Worm (Caenorhabditis elegans): ENCODE results near the gene wdr-31.
A peak's percentile ranks its signal among the peaks of the same experiment; 100 is the strongest.

wdr-31 gene

ce11 chrII:2700229-2700628 is 34.9 kb downstream of the wdr-31 start, which contains the start of gene sri-61:
Gene sri-61 (minus strand): TSS chrII:2700329.
- TF ChIP-seq ama-1 (optimal IDR thresholded peaks at IDR 0.05) = no peak
- no peak for TF ChIP-seq egl-27 (tag; optimal IDR thresholded peaks at IDR 0.05)
- TF ChIP-seq sma-3 (GFP tag; optimal IDR thresholded peaks at IDR 0.05) = no peak
- no peak for TF ChIP-seq ZK546.5 (tag; optimal IDR thresholded peaks at IDR 0.05)
- TF ChIP-seq nhr-6 (tag; optimal IDR thresholded peaks at IDR 0.05) = no peak
- no peak for TF ChIP-seq ztf-11 (tag; optimal IDR thresholded peaks at IDR 0.05)
- no peak for TF ChIP-seq snpc-4 (tag; optimal IDR thresholded peaks at IDR 0.05)
- no peak for TF ChIP-seq nhr-25 (tag; optimal IDR thresholded peaks at IDR 0.05)
- TF ChIP-seq F13H6.1 (tag; optimal IDR thresholded peaks at IDR 0.05) = no peak
- TF ChIP-seq alr-1 (tag; optimal IDR thresholded peaks at IDR 0.05) = no peak
- TF ChIP-seq C34F6.9 (tag; optimal IDR thresholded peaks at IDR 0.05) = no peak
- TF ChIP-seq peb-1 (tag; optimal IDR thresholded peaks at IDR 0.05) = no peak

- TF ChIP-seq lin-39 (tag; optimal IDR thresholded peaks at IDR 0.05) = no peak
- no peak for TF ChIP-seq snpc-4 (tag; optimal IDR thresholded peaks at IDR 0.05)
- TF ChIP-seq blmp-1 (tag; optimal IDR thresholded peaks at IDR 0.05; ENCODE audit: insufficient read depth) = no peak
- no peak for TF ChIP-seq mab-5 (tag; optimal IDR thresholded peaks at IDR 0.05)
- TF ChIP-seq nhr-237 (tag; optimal IDR thresholded peaks at IDR 0.05) = no peak
- no peak for TF ChIP-seq nhr-10 (tag; optimal IDR thresholded peaks at IDR 0.05)
- no peak for TF ChIP-seq gmeb-1 (tag; optimal IDR thresholded peaks at IDR 0.05)
- TF ChIP-seq elt-1 (tag; optimal IDR thresholded peaks at IDR 0.05) = no peak
Observed at ce11 chrII:2698378-2698777, 36.7 kb downstream of the wdr-31 start, which contains the start of gene sri-62. Gene sri-62 (minus strand): TSS chrII:2698478.

DNA sequence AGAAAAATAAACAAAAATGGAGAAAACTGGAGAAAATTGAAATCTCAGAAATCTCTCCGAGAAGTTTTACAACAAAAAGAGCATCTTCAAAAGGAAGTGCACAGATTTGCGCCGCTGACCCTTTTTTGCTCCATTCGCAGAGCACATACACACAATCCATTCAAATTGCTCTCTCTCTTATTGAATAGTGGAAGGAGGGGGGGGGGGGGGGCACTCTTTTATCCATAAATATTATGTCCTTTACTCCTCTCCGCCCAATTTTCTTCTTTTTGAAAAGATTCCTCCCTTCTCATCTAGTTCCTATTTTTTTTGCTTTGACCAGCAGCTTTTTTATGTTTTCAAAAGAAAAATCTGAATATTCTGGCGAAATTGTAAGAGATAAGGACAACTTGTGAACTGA is 40.0 kb downstream of the wdr-31 start:
- no peak for TF ChIP-seq unc-55 (GFP tag; optimal IDR thresholded peaks at IDR 0.05)
- TF ChIP-seq F13H6.1 (tag; optimal IDR thresholded peaks at IDR 0.05) = peak; percentile 22

DNA sequence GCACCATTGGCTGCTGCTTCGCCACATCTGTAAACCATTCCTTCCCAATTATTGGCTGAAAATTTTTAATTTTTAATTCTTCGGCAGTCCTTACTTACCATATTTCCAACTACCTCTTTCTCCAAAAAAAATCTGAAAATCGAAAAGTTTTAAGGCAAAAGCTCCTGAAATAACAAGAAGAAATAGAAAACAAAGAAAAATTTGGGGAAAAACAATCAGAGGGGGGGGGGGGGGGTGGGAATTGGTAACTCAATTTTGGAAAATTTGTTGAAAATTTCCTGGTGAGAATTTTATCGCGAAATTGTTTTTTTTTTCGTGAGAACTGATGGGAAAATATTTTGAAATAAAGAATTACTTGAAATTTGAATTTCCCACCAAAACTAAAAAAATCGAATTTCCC is 42.6 kb downstream of the wdr-31 start, which contains the start of gene set-11:
TSS of gene set-11 (minus strand) at position 101 of the 400 bp plus-strand sequence.
- TF ChIP-seq lin-39 (tag; optimal IDR thresholded peaks at IDR 0.05) (no peak), nhr-77 (tag; optimal IDR thresholded peaks at IDR 0.05) (no peak), skn-1 (tag; optimal IDR thresholded peaks at IDR 0.05) (no peak)

DNA sequence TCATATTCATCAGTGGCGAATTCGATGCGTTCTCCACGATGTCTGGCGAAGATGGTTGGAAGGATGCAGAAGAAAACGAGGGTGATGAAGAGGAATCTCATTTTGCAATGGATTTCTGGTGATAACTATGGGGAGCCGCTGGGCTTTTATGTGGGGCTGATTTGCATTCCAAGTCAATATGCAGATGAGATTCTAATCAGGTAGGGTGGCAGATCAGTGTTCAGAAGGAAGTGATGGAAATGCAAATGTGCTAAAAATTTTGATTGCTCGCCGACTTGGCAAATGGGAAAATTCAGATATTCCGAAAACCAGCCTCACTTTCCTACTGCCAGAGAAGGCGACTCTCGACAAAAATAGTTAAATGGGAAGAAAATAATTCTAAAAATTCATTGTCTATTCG is 45.0 kb downstream of the wdr-31 start, which contains the start of gene nspf-3:
TSS of gene nspf-3 (minus strand) at position 101 of the 400 bp plus-strand sequence.
- TF ChIP-seq lin-11 (tag; optimal IDR thresholded peaks at IDR 0.05) (no peak), nhr-237 (tag; optimal IDR thresholded peaks at IDR 0.05) (no peak), mdl-1 (tag; optimal IDR thresholded peaks at IDR 0.05) (no peak), Y55F3AM.14 (GFP tag; optimal IDR thresholded peaks at IDR 0.05) (no peak), nhr-23 (tag; optimal IDR thresholded peaks at IDR 0.05) (no peak), R02D3.7 (tag; optimal IDR thresholded peaks at IDR 0.05) (no peak), unc-62 (GFP tag; optimal IDR thresholded peaks at IDR 0.05) (no peak), F13H6.1 (tag; optimal IDR thresholded peaks at IDR 0.05) (no peak), lsy-2 (tag; optimal IDR thresholded peaks at IDR 0.05) (no peak), sma-9 (GFP tag; optimal IDR thresholded peaks at IDR 0.05) (no peak), sma-9 (tag; optimal IDR thresholded peaks at IDR 0.05) (no peak), mbf-1 (tag; optimal IDR thresholded peaks at IDR 0.05) (no peak), aly-2 (tag; optimal IDR thresholded peaks at IDR 0.05) (no peak), blmp-1 (tag; optimal IDR thresholded peaks at IDR 0.05; ENCODE audit: insufficient read depth) (no peak), ZK546.5 (tag; optimal IDR thresholded peaks at IDR 0.05) (no peak), elt-1 (tag; optimal IDR thresholded peaks at IDR 0.05) (no peak), sma-3 (GFP tag; optimal IDR thresholded peaks at IDR 0.05) (no peak), nhr-25 (tag; optimal IDR thresholded peaks at IDR 0.05) (no peak), skn-1 (tag; optimal IDR thresholded peaks at IDR 0.05) (no peak), nhr-12 (tag; optimal IDR thresholded peaks at IDR 0.05) (no peak), unc-39 (tag; optimal IDR thresholded peaks at IDR 0.05) (no peak)

Data from whole organism, L2 larva.